Fruit fly (Drosophila melanogaster): ENCODE results near the gene CG12116.

The CG12116 gene

dm6 chrX:8502053-8502452 is 33.2 kb upstream of the CG12116 start:
- TF ChIP-seq Snoo (tag; optimal IDR thresholded peaks at IDR 0.05) (no peak), CG13204 (GFP tag; optimal IDR thresholded peaks at IDR 0.05) (no peak), EcR (GFP tag; optimal IDR thresholded peaks at IDR 0.05) (no peak), Pif1B (GFP tag; optimal IDR thresholded peaks at IDR 0.05) (no peak), D1 (tag; optimal IDR thresholded peaks at IDR 0.05) (no peak), CG8301 (tag; optimal IDR thresholded peaks at IDR 0.05) (no peak), Pif1A (GFP tag; optimal IDR thresholded peaks at IDR 0.05) (no peak), CG17806 (tag; optimal IDR thresholded peaks at IDR 0.05) (no peak), CG4496 (GFP tag; IDR thresholded peaks at IDR 0.05) (no peak), CG10348 (GFP tag; IDR thresholded peaks at IDR 0.05) (no peak), Ets98B (GFP tag; IDR thresholded peaks at IDR 0.05) (no peak), gl (tag; optimal IDR thresholded peaks at IDR 0.05) (no peak), CG12605 (GFP tag; IDR thresholded peaks at IDR 0.05) (no peak), CG8159 (tag; optimal IDR thresholded peaks at IDR 0.05) (no peak), CG9948 (tag; optimal IDR thresholded peaks at IDR 0.05) (no peak), fd96Ca (GFP tag; IDR thresholded peaks at IDR 0.05) (no peak), CG14655 (GFP tag; optimal IDR thresholded peaks at IDR 0.05) (no peak), rn (GFP tag; IDR thresholded peaks at IDR 0.05) (no peak), CG15710 (tag; optimal IDR thresholded peaks at IDR 0.05) (no peak)

DNA sequence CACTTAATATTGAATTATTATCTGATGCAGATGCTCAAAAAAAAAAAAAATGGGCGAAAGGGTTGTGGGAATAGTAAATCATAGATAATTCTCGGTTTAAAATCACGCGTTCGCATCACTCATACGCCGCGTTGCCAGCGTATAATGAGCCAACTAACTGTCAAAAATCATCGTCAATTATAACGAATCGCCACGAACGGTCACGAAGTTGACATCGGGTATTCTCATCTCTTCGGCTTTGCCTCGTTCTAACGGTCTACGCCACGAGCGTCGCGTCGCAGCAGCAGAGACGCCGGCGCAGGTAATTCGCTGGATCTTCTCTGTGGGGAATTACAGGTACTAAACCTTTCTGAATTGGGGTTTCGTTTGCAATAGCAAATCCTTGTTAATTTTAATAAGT is 32.6 kb upstream of the CG12116 start:
- no peak for TF ChIP-seq CG8301 (tag; optimal IDR thresholded peaks at IDR 0.05)
- TF ChIP-seq CG32121 (GFP tag; IDR thresholded peaks at IDR 0.05): no peak
- TF ChIP-seq CG14655 (GFP tag; optimal IDR thresholded peaks at IDR 0.05): no peak
- TF ChIP-seq Snoo (tag; optimal IDR thresholded peaks at IDR 0.05): no peak
- TF ChIP-seq CG12605 (GFP tag; IDR thresholded peaks at IDR 0.05): no peak
- no peak for TF ChIP-seq CG13204 (GFP tag; optimal IDR thresholded peaks at IDR 0.05)
- no peak for TF ChIP-seq Ets98B (GFP tag; IDR thresholded peaks at IDR 0.05)
- TF ChIP-seq Pif1A (GFP tag; optimal IDR thresholded peaks at IDR 0.05): no peak
- TF ChIP-seq D1 (tag; optimal IDR thresholded peaks at IDR 0.05): no peak
- no peak for TF ChIP-seq CG34367 (tag; optimal IDR thresholded peaks at IDR 0.05)
- no peak for TF ChIP-seq fd96Ca (GFP tag; IDR thresholded peaks at IDR 0.05)
- TF ChIP-seq CG15710 (tag; optimal IDR thresholded peaks at IDR 0.05): no peak
- no peak for TF ChIP-seq CG8159 (tag; optimal IDR thresholded peaks at IDR 0.05)
- no peak for TF ChIP-seq CG10348 (GFP tag; IDR thresholded peaks at IDR 0.05)
- TF ChIP-seq CG4496 (GFP tag; IDR thresholded peaks at IDR 0.05): no peak
- TF ChIP-seq CG17806 (tag; optimal IDR thresholded peaks at IDR 0.05): no peak
- TF ChIP-seq EcR (GFP tag; optimal IDR thresholded peaks at IDR 0.05): no peak
- TF ChIP-seq CG9948 (tag; optimal IDR thresholded peaks at IDR 0.05): no peak

- TF ChIP-seq Ets98B (GFP tag; IDR thresholded peaks at IDR 0.05) (peak; percentile 11; the same call in 1 of the 2 replicates), CG12605 (GFP tag; IDR thresholded peaks at IDR 0.05) (0 out of 2 replicates have a peak, but pooled peaks have one; percentile 14), Snoo (tag; optimal IDR thresholded peaks at IDR 0.05) (no peak), gl (tag; optimal IDR thresholded peaks at IDR 0.05) (no peak), Pif1A (GFP tag; optimal IDR thresholded peaks at IDR 0.05) (peak; percentile 7), CG34367 (tag; optimal IDR thresholded peaks at IDR 0.05) (no peak), CG10348 (GFP tag; IDR thresholded peaks at IDR 0.05) (no peak), CG4496 (GFP tag; IDR thresholded peaks at IDR 0.05) (peak; percentile 49; the same call in 1 of the 3 replicates), fd96Ca (GFP tag; IDR thresholded peaks at IDR 0.05) (no peak; the same call in 2 of the 3 replicates)
Observed at dm6 chrX:8499151-8499550, 30.3 kb upstream of the CG12116 start.

dm6 chrX:8497604-8498232 is 28.9 kb upstream of the CG12116 start:
- no peak for TF ChIP-seq CG8301 (tag; optimal IDR thresholded peaks at IDR 0.05)
- TF ChIP-seq Ets98B (GFP tag; IDR thresholded peaks at IDR 0.05): no peak
- no peak for TF ChIP-seq CG34367 (tag; optimal IDR thresholded peaks at IDR 0.05)
- no peak for TF ChIP-seq D1 (tag; optimal IDR thresholded peaks at IDR 0.05)
- TF ChIP-seq CG15710 (tag; optimal IDR thresholded peaks at IDR 0.05): peak; percentile 5
- peak; percentile 28 for TF ChIP-seq EcR (GFP tag; optimal IDR thresholded peaks at IDR 0.05)
- TF ChIP-seq CG14655 (GFP tag; optimal IDR thresholded peaks at IDR 0.05): no peak
- TF ChIP-seq CG8159 (tag; optimal IDR thresholded peaks at IDR 0.05): peak; percentile 43

- TF ChIP-seq CG17806 (tag; optimal IDR thresholded peaks at IDR 0.05): no peak
- TF ChIP-seq CG8159 (tag; optimal IDR thresholded peaks at IDR 0.05): no peak
- no peak for TF ChIP-seq Pif1B (GFP tag; optimal IDR thresholded peaks at IDR 0.05)
- no peak for TF ChIP-seq CG12605 (GFP tag; IDR thresholded peaks at IDR 0.05)
- no peak for TF ChIP-seq CG34367 (tag; optimal IDR thresholded peaks at IDR 0.05)
- no peak for TF ChIP-seq rn (GFP tag; IDR thresholded peaks at IDR 0.05)
- no peak for TF ChIP-seq fd96Ca (GFP tag; IDR thresholded peaks at IDR 0.05)
- no peak for TF ChIP-seq CG8301 (tag; optimal IDR thresholded peaks at IDR 0.05)
- no peak for TF ChIP-seq Pif1A (GFP tag; optimal IDR thresholded peaks at IDR 0.05)
Observed at dm6 chrX:8496362-8496761, 27.6 kb upstream of the CG12116 start.

DNA sequence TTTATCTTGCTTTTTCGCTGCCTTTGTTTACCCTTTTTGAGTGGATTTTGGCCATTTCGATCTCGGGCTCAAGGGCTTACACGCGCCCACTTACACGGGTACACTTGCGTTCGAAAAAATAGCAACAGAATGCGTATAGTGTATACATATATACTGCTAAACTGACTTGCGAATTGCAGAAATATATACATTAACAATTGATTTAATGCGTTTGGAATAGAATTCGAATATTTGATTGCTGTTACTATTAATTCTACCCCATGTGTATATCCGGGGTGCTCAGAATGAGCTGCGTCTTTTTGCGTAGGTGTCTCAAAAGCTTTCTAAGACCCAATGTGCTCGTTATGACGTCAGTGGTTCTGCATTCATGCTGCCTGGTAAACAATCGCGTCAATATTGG is 24.7 kb upstream of the CG12116 start:
- TF ChIP-seq CG15710 (tag; optimal IDR thresholded peaks at IDR 0.05): no peak
- no peak for TF ChIP-seq CG34367 (tag; optimal IDR thresholded peaks at IDR 0.05)
- TF ChIP-seq CG32121 (GFP tag; IDR thresholded peaks at IDR 0.05): no peak
- no peak for TF ChIP-seq CG8159 (tag; optimal IDR thresholded peaks at IDR 0.05)
- no peak for TF ChIP-seq CG13204 (GFP tag; optimal IDR thresholded peaks at IDR 0.05)
- TF ChIP-seq Pif1B (GFP tag; optimal IDR thresholded peaks at IDR 0.05): no peak
- TF ChIP-seq CG9948 (tag; optimal IDR thresholded peaks at IDR 0.05): no peak
- no peak for TF ChIP-seq Pif1A (GFP tag; optimal IDR thresholded peaks at IDR 0.05)
- TF ChIP-seq D1 (tag; optimal IDR thresholded peaks at IDR 0.05): no peak
- no peak for TF ChIP-seq EcR (GFP tag; optimal IDR thresholded peaks at IDR 0.05)
- TF ChIP-seq Snoo (tag; optimal IDR thresholded peaks at IDR 0.05): no peak
